Worm (Caenorhabditis elegans): ENCODE results near the gene Y69A2AR.28.

ce11 chrIV:2602862-2603189, 10.0 kb downstream of the Y69A2AR.28 start:
- TF ChIP-seq elt-1 (tag; optimal IDR thresholded peaks at IDR 0.05; ENCODE audit: borderline replicate concordance, insufficient read depth): no peak
- no peak for TF ChIP-seq elt-3 (tag; optimal IDR thresholded peaks at IDR 0.05)
- no peak for TF ChIP-seq ztf-11 (tag; optimal IDR thresholded peaks at IDR 0.05)
